Fruit fly (Drosophila melanogaster) whole organism, embryonic: Measurements from ENCODE around the gene trbd.

Experiments used
- Aef1 ChIP-seq: fragments of 200-800 bp; sonication (Bioruptor generic); IDR thresholded peaks from 3 replicates; pipeline ENCODE4 v1.3.6; 2022; ENCODE audit warnings: missing biosample characterization, missing genetic modification characterization
- B-H1 ChIP-seq: fragments of 200-800 bp; sonication (Bioruptor generic); IDR thresholded peaks from 3 replicates; pipeline ENCODE4 v1.3.6; 2022; ENCODE audit warnings: missing biosample characterization, missing genetic modification characterization
- BtbVII ChIP-seq: fragments of 200-800 bp; sonication (Bioruptor generic); optimal IDR thresholded peaks from 3 replicates; lab custom pipeline; 2017; ENCODE audit warnings: missing biosample characterization, mild to moderate bottlenecking, missing genetic modification characterization
- CG10147 ChIP-seq: fragments of 200-800 bp; sonication (Bioruptor generic); optimal IDR thresholded peaks from 2 replicates; lab custom pipeline; 2019; ENCODE audit warnings: missing biosample characterization, mild to moderate bottlenecking, missing genetic modification characterization, moderate library complexity
- CG10366 ChIP-seq: fragments of 200-800 bp; sonication (Bioruptor generic); IDR thresholded peaks from 2 replicates; pipeline ENCODE4 v1.3.6; 2022; ENCODE audit warnings: missing biosample characterization, missing genetic modification characterization
- CG10543 ChIP-seq: fragments of 200-800 bp; sonication (Bioruptor generic); optimal IDR thresholded peaks from 3 replicates; lab custom pipeline; 2017; ENCODE audit warnings: missing biosample characterization, mild to moderate bottlenecking, missing genetic modification characterization, moderate library complexity
- CG11696 ChIP-seq: fragments of 200-800 bp; sonication (Bioruptor generic); IDR thresholded peaks from 2 replicates; pipeline ENCODE4 v1.3.6; 2022; ENCODE audit warnings: missing biosample characterization, missing genetic modification characterization
- CG12659 ChIP-seq: fragments of 200-800 bp; sonication (Bioruptor generic); optimal IDR thresholded peaks from 3 replicates; lab custom pipeline; 2017; ENCODE audit warnings: mild to moderate bottlenecking, missing biosample characterization, missing genetic modification reagents, missing genetic modification characterization
- CG13296 ChIP-seq: fragments of 200-800 bp; sonication (Bioruptor generic); optimal IDR thresholded peaks from 3 replicates; lab custom pipeline; 2018; ENCODE audit warnings: missing biosample characterization, mild to moderate bottlenecking, missing genetic modification characterization
- CG13894 ChIP-seq: fragments of 200-800 bp; sonication (Bioruptor generic); optimal IDR thresholded peaks from 3 replicates; lab custom pipeline; 2018; ENCODE audit warnings: missing biosample characterization, mild to moderate bottlenecking, missing genetic modification characterization, moderate library complexity
- CG1647 ChIP-seq: fragments of 200-800 bp; sonication (Bioruptor generic); optimal IDR thresholded peaks from 3 replicates; lab custom pipeline; 2016; ENCODE audit warnings: missing biosample characterization, missing genetic modification characterization
- CG1792 ChIP-seq: fragments of 200-800 bp; sonication (Bioruptor generic); optimal IDR thresholded peaks from 2 replicates; lab custom pipeline; 2016; ENCODE audit warnings: missing biosample characterization, missing genetic modification characterization
- CG18476 ChIP-seq: fragments of 200-800 bp; sonication (Bioruptor generic); optimal IDR thresholded peaks from 2 replicates; lab custom pipeline; 2016; ENCODE audit warnings: missing biosample characterization, mild to moderate bottlenecking, missing genetic modification characterization
- CG2199 ChIP-seq: fragments of 200-800 bp; sonication (Bioruptor generic); IDR thresholded peaks from 3 replicates; pipeline ENCODE4 v1.3.6; 2022; ENCODE audit warnings: missing biosample characterization, missing genetic modification characterization
- CG30020 ChIP-seq: fragments of 200-800 bp; optimal IDR thresholded peaks from 2 replicates; lab custom pipeline; 2019; ENCODE audit warnings: missing biosample characterization, mild to moderate bottlenecking, missing genetic modification characterization, moderate library complexity
- CG32532 ChIP-seq: fragments of 200-800 bp; sonication (Bioruptor generic); IDR thresholded peaks from 2 replicates; pipeline ENCODE4 v1.3.6; 2022; ENCODE audit warnings: missing biosample characterization, missing genetic modification characterization
- CG32767 ChIP-seq: fragments of 200-800 bp; sonication (Bioruptor generic); IDR thresholded peaks from 2 replicates; pipeline ENCODE4 v1.3.6; 2022; ENCODE audit warnings: missing biosample characterization, missing genetic modification characterization
- CG3281 ChIP-seq: fragments of 200-800 bp; sonication (Bioruptor generic); optimal IDR thresholded peaks from 3 replicates; lab custom pipeline; 2017; ENCODE audit warnings: missing biosample characterization, mild to moderate bottlenecking, missing genetic modification characterization
- CG34422 ChIP-seq: fragments of 200-800 bp; sonication (Bioruptor generic); IDR thresholded peaks from 3 replicates; pipeline ENCODE4 v1.3.6; 2022; ENCODE audit warnings: missing biosample characterization, missing genetic modification characterization
- CG4282 ChIP-seq: fragments of 200-800 bp; sonication (Bioruptor generic); optimal IDR thresholded peaks from 2 replicates; lab custom pipeline; 2016; ENCODE audit warnings: missing biosample characterization, missing genetic modification characterization
- CG8388 ChIP-seq: fragments of 200-800 bp; sonication (Bioruptor generic); optimal IDR thresholded peaks from 2 replicates; lab custom pipeline; 2019; ENCODE audit warnings: missing biosample characterization, mild to moderate bottlenecking, missing genetic modification characterization, moderate library complexity
- CG9609 ChIP-seq: fragments of 200-800 bp; sonication (Bioruptor generic); optimal IDR thresholded peaks from 3 replicates; lab custom pipeline; 2016; ENCODE audit warnings: missing biosample characterization, missing genetic modification characterization
- CoRest ChIP-seq: fragments of 200-800 bp; sonication (Bioruptor generic); optimal IDR thresholded peaks from 3 replicates; lab custom pipeline; 2018; ENCODE audit warnings: missing biosample characterization, mild to moderate bottlenecking, missing genetic modification characterization, moderate library complexity
- Dek ChIP-seq: fragments of 200-800 bp; sonication (Bioruptor generic); optimal IDR thresholded peaks from 3 replicates; lab custom pipeline; 2019; ENCODE audit warnings: missing biosample characterization, mild to moderate bottlenecking, missing genetic modification characterization, moderate library complexity
- Doc3 ChIP-seq: fragments of 200-800 bp; sonication (Bioruptor generic); IDR thresholded peaks from 3 replicates; pipeline ENCODE4 v1.3.6; 2022; ENCODE audit warnings: missing biosample characterization, missing genetic modification characterization; ENCODE audit not compliant: partially characterized antibody
- Hr51 ChIP-seq, 2 experiments: fragments of 200-800 bp; sonication (Bioruptor generic); optimal IDR thresholded peaks; 2 replicates in 1 of 2; 3 replicates in 1 of 2; lab custom pipeline; 2016 to 2018; ENCODE audit warnings: missing biosample characterization in 2 of 2, missing genetic modification characterization in 2 of 2, mild to moderate bottlenecking in 1 of 2, moderate library complexity in 1 of 2
- Hr78 ChIP-seq, 2 experiments: fragments of 200-800 bp in 1 of 2; fragments of >200 bp in 1 of 2; sonication (Bioruptor generic) in 1 of 2; optimal IDR thresholded peaks; 2 replicates each; lab custom pipeline; 2017 to 2019; ENCODE audit warnings: missing biosample characterization in 2 of 2, missing genetic modification characterization in 2 of 2, mild to moderate bottlenecking in 1 of 2, moderate library complexity in 1 of 2
- Jarid2 ChIP-seq: fragments of 200-800 bp; sonication (Bioruptor generic); optimal IDR thresholded peaks from 3 replicates; lab custom pipeline; 2017; ENCODE audit warnings: mild to moderate bottlenecking, missing biosample characterization, missing genetic modification reagents, missing genetic modification characterization
- MESR4 ChIP-seq: fragments of 200-800 bp; sonication (Bioruptor generic); optimal IDR thresholded peaks from 2 replicates; lab custom pipeline; 2018; ENCODE audit warnings: missing biosample characterization, mild to moderate bottlenecking, missing genetic modification characterization, moderate library complexity
- Oli ChIP-seq: fragments of 200-800 bp; sonication (Bioruptor generic); optimal IDR thresholded peaks from 2 replicates; lab custom pipeline; 2018; ENCODE audit warnings: missing biosample characterization, mild to moderate bottlenecking, missing genetic modification characterization, moderate library complexity
- Sry-δ ChIP-seq: fragments of 200-800 bp; sonication (Bioruptor generic); optimal IDR thresholded peaks from 2 replicates; lab custom pipeline; 2016; ENCODE audit warnings: missing biosample characterization, missing genetic modification characterization
- TFAM ChIP-seq: fragments of 200-800 bp; sonication (Bioruptor generic); optimal IDR thresholded peaks from 2 replicates; lab custom pipeline; 2017; ENCODE audit warnings: missing biosample characterization, missing genetic modification characterization, inconsistent platforms
- Trl ChIP-seq, 3 experiments: fragments of >200 bp in 2 of 3; fragments of 200-800 bp in 1 of 3; sonication (Bioruptor generic) in 1 of 3; optimal IDR thresholded peaks; 2 replicates in 1 of 3; 3 replicates in 2 of 3; lab custom pipeline; 2016 to 2017; ENCODE audit warnings: missing biosample characterization in 1 of 3, missing genetic modification characterization in 1 of 3
- ase ChIP-seq: fragments of 200-800 bp; sonication (Bioruptor generic); IDR thresholded peaks from 3 replicates; pipeline ENCODE4 v1.3.6; 2022; ENCODE audit warnings: missing biosample characterization, missing genetic modification characterization
- bsh ChIP-seq, 2 experiments: fragments of 200-800 bp; sonication (Bioruptor generic); optimal IDR thresholded peaks; 2 replicates each; lab custom pipeline; 2017 to 2018; ENCODE audit warnings: mild to moderate bottlenecking in 2 of 2, missing biosample characterization in 2 of 2, missing genetic modification characterization in 2 of 2, moderate library complexity in 1 of 2
- crol ChIP-seq: fragments of 200-800 bp; sonication (Bioruptor generic); IDR thresholded peaks from 2 replicates; pipeline ENCODE4 v1.3.6; 2022; ENCODE audit warnings: missing biosample characterization, missing genetic modification characterization
- danr ChIP-seq: fragments of 200-800 bp; sonication (Bioruptor generic); IDR thresholded peaks from 2 replicates; pipeline ENCODE4 v1.3.6; 2022; ENCODE audit warnings: missing biosample characterization, missing genetic modification characterization
- dm ChIP-seq: fragments of 200-800 bp; sonication (Bioruptor generic); optimal IDR thresholded peaks from 3 replicates; lab custom pipeline; 2016; ENCODE audit warnings: missing biosample characterization, missing genetic modification characterization
- ems ChIP-seq: fragments of 200-800 bp; sonication (Bioruptor generic); optimal IDR thresholded peaks from 3 replicates; lab custom pipeline; 2016; ENCODE audit warnings: missing biosample characterization, missing genetic modification characterization
- fd102C ChIP-seq: fragments of 200-800 bp; sonication (Bioruptor generic); optimal IDR thresholded peaks from 2 replicates; lab custom pipeline; 2018; ENCODE audit warnings: missing biosample characterization, mild to moderate bottlenecking, missing genetic modification characterization, moderate library complexity
- pho ChIP-seq: fragments of 200-800 bp; sonication (Bioruptor generic); optimal IDR thresholded peaks from 2 replicates; lab custom pipeline; 2016; ENCODE audit warnings: missing biosample characterization, missing genetic modification characterization
- pita ChIP-seq: fragments of 200-800 bp; sonication (Bioruptor generic); optimal IDR thresholded peaks from 2 replicates; lab custom pipeline; 2017; ENCODE audit warnings: missing biosample characterization, mild to moderate bottlenecking, missing genetic modification characterization
- repo ChIP-seq: fragments of 200-800 bp; sonication (Bioruptor generic); optimal IDR thresholded peaks from 2 replicates; lab custom pipeline; 2016; ENCODE audit warnings: missing biosample characterization, missing genetic modification characterization
- sima ChIP-seq: fragments of 200-800 bp; sonication (Bioruptor generic); optimal IDR thresholded peaks from 2 replicates; lab custom pipeline; 2016; ENCODE audit warnings: missing biosample characterization, missing genetic modification characterization
- sr ChIP-seq: fragments of 200-800 bp; sonication (Bioruptor generic); IDR thresholded peaks from 3 replicates; pipeline ENCODE4 v1.3.6; 2022; ENCODE audit warnings: missing biosample characterization, missing genetic modification characterization
- stwl ChIP-seq: fragments of 200-800 bp; sonication (Bioruptor generic); optimal IDR thresholded peaks from 3 replicates; lab custom pipeline; 2018; ENCODE audit warnings: missing biosample characterization, mild to moderate bottlenecking, missing genetic modification characterization, moderate library complexity
- tin ChIP-seq: fragments of 200-800 bp; sonication (Bioruptor generic); optimal IDR thresholded peaks from 3 replicates; lab custom pipeline; 2016; ENCODE audit warnings: missing biosample characterization, missing genetic modification characterization
- trh ChIP-seq: fragments of 200-800 bp; sonication (Bioruptor generic); optimal IDR thresholded peaks from 2 replicates; lab custom pipeline; 2016; ENCODE audit warnings: missing biosample characterization, missing genetic modification characterization
- usp ChIP-seq: fragments of >200 bp; optimal IDR thresholded peaks from 2 replicates; lab custom pipeline; 2017; ENCODE audit warnings: missing biosample characterization, missing genetic modification characterization
- zf30C ChIP-seq: fragments of 200-800 bp; sonication (Bioruptor generic); optimal IDR thresholded peaks from 3 replicates; lab custom pipeline; 2018; ENCODE audit warnings: missing biosample characterization, mild to moderate bottlenecking, missing genetic modification characterization
- zfh2 ChIP-seq: fragments of 200-800 bp; sonication (Bioruptor generic); optimal IDR thresholded peaks from 2 replicates; lab custom pipeline; 2016; ENCODE audit warnings: missing biosample characterization, missing genetic modification characterization

Gene trbd

dm6 chr3R:9710886-9711285 is at the start of gene trbd, which contains the start of gene dmt (continued):
- TF ChIP-seq BtbVII (GFP tag; lab: Kevin White, UChicago) (no peak), Hr51 (GFP tag; optimal IDR thresholded peaks at IDR 0.05; lab: Kevin White, UChicago) (peak in 1 of 2 experiments; percentile 74), CG1647 (GFP tag; lab: Kevin White, UChicago) (peak; percentile 66), Trl (optimal IDR thresholded peaks at IDR 0.05; lab: Kevin White, UChicago) (no peak), Trl (GFP tag; optimal IDR thresholded peaks at IDR 0.05; lab: Kevin White, UChicago) (peak; percentile 71), pita (peak; percentile 83), CG2199 (GFP tag; lab: Robert Waterston, UW) (no peak), CG11696 (GFP tag; lab: Robert Waterston, UW) (no peak), CG18476 (GFP tag; lab: Kevin White, UChicago) (no peak), CG32767 (GFP tag; lab: Robert Waterston, UW) (no peak), CG8388 (no peak), repo (GFP tag; lab: Kevin White, UChicago) (peak; percentile 41), Dek (tag; lab: Kevin White, UChicago) (no peak), CG13894 (tag; lab: Kevin White, UChicago) (no peak), stwl (tag; lab: Kevin White, UChicago) (no peak), usp (GFP tag; lab: Kevin White, UChicago) (no peak), sr (no peak), CG12659 (GFP tag; lab: Kevin White, UChicago) (peak; percentile 95), dm (GFP tag; lab: Kevin White, UChicago) (peak; percentile 78), Jarid2 (GFP tag; lab: Kevin White, UChicago) (no peak), Sry-δ (GFP tag; lab: Kevin White, UChicago) (peak; percentile 83), CoRest (tag; lab: Kevin White, UChicago) (no peak), CG32532 (GFP tag; lab: Robert Waterston, UW) (no peak), sima (peak; percentile 24), TFAM (no peak), CG34422 (GFP tag; lab: Robert Waterston, UW) (no peak), ems (GFP tag; lab: Kevin White, UChicago) (peak; percentile 26), CG10543 (GFP tag; lab: Kevin White, UChicago) (no peak), pho (peak; percentile 76), danr (GFP tag; lab: Robert Waterston, UW) (no peak), tin (GFP tag; lab: Kevin White, UChicago) (peak; percentile 52), zfh2 (GFP tag; lab: Kevin White, UChicago) (peak; percentile 81), trh (no peak), CG30020 (tag; lab: Kevin White, UChicago) (no peak), CG13296 (GFP tag; lab: Kevin White, UChicago) (no peak), Aef1 (no peak), MESR4 (peak; percentile 94), CG10147 (GFP tag; lab: Kevin White, UChicago) (no peak), CG1792 (GFP tag; lab: Kevin White, UChicago) (peak; percentile 69), CG4282 (peak; percentile 57), B-H1 (GFP tag; lab: Robert Waterston, UW) (no peak), ase (GFP tag; lab: Robert Waterston, UW) (no peak), CG10366 (no peak), CG9609 (GFP tag; lab: Kevin White, UChicago) (peak; percentile 53), Doc3 (GFP tag; lab: Robert Waterston, UW) (no peak), zf30C (no peak), bsh (GFP tag; optimal IDR thresholded peaks at IDR 0.05; lab: Kevin White, UChicago) (no peak), CG3281 (GFP tag; lab: Kevin White, UChicago) (no peak), fd102C (GFP tag; lab: Kevin White, UChicago) (peak; percentile 55), Hr78 (GFP tag; optimal IDR thresholded peaks at IDR 0.05; lab: Kevin White, UChicago) (no peak), Oli (tag; lab: Kevin White, UChicago) (no peak), crol (GFP tag; lab: Robert Waterston, UW) (no peak)
